Fruit fly (Drosophila melanogaster) S2 (cell line): ENCODE results near the gene CG9915.

ENCODE experiments used
- CG8478 ChIP-seq: fragments of >200 bp; optimal IDR thresholded peaks from 2 replicates; lab custom pipeline; 2018
- CTCF ChIP-seq, 2 experiments: fragments of >200 bp; optimal IDR thresholded peaks; 2 replicates each; lab custom pipeline; 2018

DNA sequence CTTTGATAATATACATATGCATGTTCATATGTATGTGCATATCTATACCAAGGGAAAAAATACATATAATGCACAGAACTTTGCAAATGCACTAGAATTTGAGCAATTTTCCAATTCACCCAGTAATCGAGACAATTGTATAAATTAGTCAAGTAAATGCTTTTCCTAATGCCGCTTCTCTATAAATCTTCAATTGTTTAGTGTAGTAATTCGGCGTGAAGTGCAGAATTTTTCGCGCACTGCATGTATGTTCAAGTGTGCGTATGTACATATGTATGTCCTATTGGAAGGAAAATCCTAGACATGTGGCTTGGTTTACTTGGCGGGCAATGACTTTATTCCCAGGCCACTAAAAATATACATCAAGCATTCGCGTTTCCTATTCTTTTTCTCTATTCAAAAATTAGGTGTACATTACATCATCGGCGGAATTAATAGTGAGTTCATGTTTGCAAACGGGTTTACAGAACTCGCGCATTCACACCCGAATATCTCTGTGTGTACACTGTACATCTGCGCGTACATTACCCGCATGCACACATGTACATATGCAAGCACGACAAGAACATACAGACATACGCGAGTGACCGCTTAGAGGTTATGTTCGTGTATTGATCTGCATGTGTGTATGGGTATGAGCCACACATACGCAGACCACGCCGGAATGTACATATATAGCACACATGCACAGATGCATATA, 6.1 kb upstream of the CG9915 start:
- TF ChIP-seq CG8478 (lab: Kevin White, UChicago) (no peak), CTCF (optimal IDR thresholded peaks at IDR 0.05; lab: Kevin White, UChicago) (no peak)
